Worm (Caenorhabditis elegans) whole organism, early embryonic: ENCODE data around the gene C11H1.9.
A peak's percentile ranks its signal among the peaks of the same experiment; 100 is the strongest.

Experiments
- B0310.2 ChIP-seq: sonication (generic microtip); optimal IDR thresholded peaks from 2 replicates; lab custom pipeline; 2016; ENCODE audit warnings: mild to moderate bottlenecking, missing genetic modification characterization, missing compliant biosample characterization
- F13C5.2 ChIP-seq: sonication (generic microtip); optimal IDR thresholded peaks from 2 replicates; lab custom pipeline; 2017; ENCODE audit warnings: mild to moderate bottlenecking, missing genetic modification characterization, inconsistent platforms, missing compliant biosample characterization
- aly-1 ChIP-seq: sonication (generic microtip); optimal IDR thresholded peaks from 2 replicates; lab custom pipeline; 2016; ENCODE audit warnings: missing genetic modification characterization, missing compliant biosample characterization
- ama-1 ChIP-seq: fragments of 150-350 bp; optimal IDR thresholded peaks from 2 replicates; lab custom pipeline; 2014
- ceh-13 ChIP-seq: fragments of 200-800 bp; sonication (Bioruptor generic); optimal IDR thresholded peaks from 2 replicates; lab custom pipeline; 2018; ENCODE audit warnings: mild to moderate bottlenecking, missing genetic modification characterization, missing compliant biosample characterization
- ceh-36 ChIP-seq: sonication (generic microtip); optimal IDR thresholded peaks from 2 replicates; lab custom pipeline; 2016; ENCODE audit warnings: missing genetic modification characterization, inconsistent platforms, missing compliant biosample characterization
- ets-7 ChIP-seq: sonication (generic microtip); optimal IDR thresholded peaks from 2 replicates; lab custom pipeline; 2016; ENCODE audit warnings: missing genotype, missing genetic modification characterization, missing compliant biosample characterization
- flt-1 ChIP-seq: fragments of 200-800 bp; sonication (Bioruptor generic); IDR thresholded peaks from 2 replicates; pipeline ENCODE4 v1.3.6; 2022; ENCODE audit warnings: missing genetic modification characterization, missing compliant biosample characterization
- hmbx-1 ChIP-seq: sonication (generic microtip); optimal IDR thresholded peaks from 2 replicates; lab custom pipeline; 2016; ENCODE audit warnings: mild to moderate bottlenecking, missing genetic modification characterization, missing compliant biosample characterization
- hmg-4 ChIP-seq: fragments of 200-800 bp; sonication (Bioruptor generic); optimal IDR thresholded peaks from 2 replicates; lab custom pipeline; 2018; ENCODE audit warnings: mild to moderate bottlenecking, missing genetic modification characterization, missing compliant biosample characterization
- hnd-1 ChIP-seq: sonication (generic microtip); optimal IDR thresholded peaks from 2 replicates; lab custom pipeline; 2016; ENCODE audit warnings: missing genetic modification characterization, missing compliant biosample characterization
- pes-1 ChIP-seq: fragments of 200-800 bp; sonication (Bioruptor generic); IDR thresholded peaks from 2 replicates; pipeline ENCODE4 v1.3.6; 2022; ENCODE audit warnings: missing genetic modification reagents, missing genetic modification characterization, missing compliant biosample characterization
- scrt-1 ChIP-seq: fragments of 200-800 bp; sonication (Bioruptor generic); IDR thresholded peaks from 2 replicates; pipeline ENCODE4 v1.3.6; 2022; ENCODE audit warnings: missing genetic modification characterization, missing compliant biosample characterization
- sea-1 ChIP-seq: fragments of 200-800 bp; sonication (Bioruptor generic); conservative IDR thresholded peaks from 2 replicates; pipeline ENCODE4 v1.3.6; 2022; ENCODE audit warnings: missing genetic modification characterization, missing compliant biosample characterization
- tbx-11 ChIP-seq: fragments of 200-800 bp; sonication (Bioruptor generic); IDR thresholded peaks from 2 replicates; pipeline ENCODE4 v1.3.6; 2022; ENCODE audit warnings: missing genetic modification characterization, missing compliant biosample characterization
- tbx-37 ChIP-seq: fragments of 200-800 bp; sonication (Bioruptor generic); conservative IDR thresholded peaks from 2 replicates; pipeline ENCODE4 v1.3.6; 2022; ENCODE audit warnings: missing genetic modification reagents, missing genetic modification characterization, missing compliant biosample characterization
- tra-4 ChIP-seq: sonication (generic microtip); optimal IDR thresholded peaks from 2 replicates; lab custom pipeline; 2017; ENCODE audit warnings: missing genetic modification characterization, missing compliant biosample characterization

The C11H1.9 gene

ce11 chrX:14307667-14308066 is 12.5 kb downstream of the C11H1.9 start, which contains the start of gene gphr-2:
gphr-2 (minus strand) TSS chrX:14307767.
- TF ChIP-seq tbx-37 = no peak
- no peak for TF ChIP-seq flt-1 (GFP tag; lab: Robert Waterston, UW)
- no peak for TF ChIP-seq tra-4
- TF ChIP-seq hmg-4 (GFP tag; lab: Kevin White, UChicago) = no peak

ce11 chrX:14303078-14303477 is 17.1 kb downstream of the C11H1.9 start, which contains the start of gene C11H1.5:
C11H1.5 (minus strand) TSS chrX:14303178.
- TF ChIP-seq tbx-11 = no peak
- TF ChIP-seq tra-4 = no peak
- TF ChIP-seq F13C5.2 = no peak
- no peak for TF ChIP-seq tbx-37
- no peak for TF ChIP-seq B0310.2 (tag; lab: Kevin White, UChicago)
- TF ChIP-seq scrt-1 = no peak
- no peak for TF ChIP-seq flt-1 (GFP tag; lab: Robert Waterston, UW)
- TF ChIP-seq ceh-36 (tag; lab: Kevin White, UChicago) = no peak
- no peak for TF ChIP-seq aly-1 (tag; lab: Kevin White, UChicago)
- TF ChIP-seq ama-1 (lab: Kevin White, UChicago) = no peak

- peak; percentile 75 for TF ChIP-seq hmg-4 (GFP tag; lab: Kevin White, UChicago)
- TF ChIP-seq pes-1 (GFP tag; lab: Robert Waterston, UW) = no peak
- TF ChIP-seq hnd-1 (tag; lab: Kevin White, UChicago) = no peak
These were observed 23.0 kb downstream of the C11H1.9 start for ce11 chrX:14297209-14297608.

ce11 chrX:14296559-14296958 is 23.6 kb downstream of the C11H1.9 start, which contains the start of gene madd-3:
madd-3 (minus strand) TSS chrX:14296659.
- no peak for TF ChIP-seq hmbx-1 (tag; lab: Kevin White, UChicago)
- no peak for TF ChIP-seq pes-1 (GFP tag; lab: Robert Waterston, UW)
- no peak for TF ChIP-seq tbx-11
- no peak for TF ChIP-seq flt-1 (GFP tag; lab: Robert Waterston, UW)

- TF ChIP-seq tbx-11 = no peak
- no peak for TF ChIP-seq F13C5.2
- no peak for TF ChIP-seq tra-4
- no peak for TF ChIP-seq hnd-1 (tag; lab: Kevin White, UChicago)
- no peak for TF ChIP-seq pes-1 (GFP tag; lab: Robert Waterston, UW)
- TF ChIP-seq ceh-13 (GFP tag; lab: Kevin White, UChicago) = no peak
- TF ChIP-seq flt-1 (GFP tag; lab: Robert Waterston, UW) = no peak
- TF ChIP-seq ceh-36 (tag; lab: Kevin White, UChicago) = no peak
- no peak for TF ChIP-seq aly-1 (tag; lab: Kevin White, UChicago)
- TF ChIP-seq ets-7 (tag; lab: Kevin White, UChicago) = no peak
- no peak for TF ChIP-seq hmg-4 (GFP tag; lab: Kevin White, UChicago)
- TF ChIP-seq B0310.2 (tag; lab: Kevin White, UChicago) = no peak
- no peak for TF ChIP-seq tbx-37
- no peak for TF ChIP-seq hmbx-1 (tag; lab: Kevin White, UChicago)
- TF ChIP-seq scrt-1 = no peak
- TF ChIP-seq sea-1 (GFP tag; lab: Robert Waterston, UW) = no peak
- TF ChIP-seq ama-1 (lab: Kevin White, UChicago) = no peak
These were observed 27.6 kb downstream of the C11H1.9 start for ce11 chrX:14292632-14293031.

- no peak for TF ChIP-seq hnd-1 (tag; lab: Kevin White, UChicago)
- TF ChIP-seq tbx-37 = no peak
- no peak for TF ChIP-seq ceh-13 (GFP tag; lab: Kevin White, UChicago)
- TF ChIP-seq ama-1 (lab: Kevin White, UChicago) = no peak
- no peak for TF ChIP-seq hmg-4 (GFP tag; lab: Kevin White, UChicago)
- no peak for TF ChIP-seq hmbx-1 (tag; lab: Kevin White, UChicago)
- no peak for TF ChIP-seq aly-1 (tag; lab: Kevin White, UChicago)
- TF ChIP-seq ceh-36 (tag; lab: Kevin White, UChicago) = no peak
- TF ChIP-seq ets-7 (tag; lab: Kevin White, UChicago) = no peak
- TF ChIP-seq sea-1 (GFP tag; lab: Robert Waterston, UW) = no peak
- TF ChIP-seq B0310.2 (tag; lab: Kevin White, UChicago) = no peak
- no peak for TF ChIP-seq tbx-11
- no peak for TF ChIP-seq pes-1 (GFP tag; lab: Robert Waterston, UW)
- no peak for TF ChIP-seq tra-4
- TF ChIP-seq flt-1 (GFP tag; lab: Robert Waterston, UW) = no peak
- no peak for TF ChIP-seq scrt-1
- no peak for TF ChIP-seq F13C5.2
These were observed 30.2 kb downstream of the C11H1.9 start for ce11 chrX:14289993-14290392.

ce11 chrX:14287888-14288287 is 32.3 kb downstream of the C11H1.9 start:
- TF ChIP-seq ets-7 (tag; lab: Kevin White, UChicago) (no peak), ama-1 (lab: Kevin White, UChicago) (no peak), tra-4 (no peak), B0310.2 (tag; lab: Kevin White, UChicago) (no peak), scrt-1 (no peak), F13C5.2 (no peak), ceh-13 (GFP tag; lab: Kevin White, UChicago) (no peak)

ce11 chrX:14281526-14281925 is 38.7 kb downstream of the C11H1.9 start, which contains the start of gene E02H4.2:
E02H4.2 (minus strand) TSS chrX:14281626.
- TF ChIP-seq aly-1 (tag; lab: Kevin White, UChicago) (no peak), ceh-13 (GFP tag; lab: Kevin White, UChicago) (no peak), pes-1 (GFP tag; lab: Robert Waterston, UW) (no peak), scrt-1 (no peak), tbx-37 (no peak), flt-1 (GFP tag; lab: Robert Waterston, UW) (no peak), sea-1 (GFP tag; lab: Robert Waterston, UW) (no peak), hnd-1 (tag; lab: Kevin White, UChicago) (no peak), ets-7 (tag; lab: Kevin White, UChicago) (no peak), ama-1 (lab: Kevin White, UChicago) (no peak), hmg-4 (GFP tag; lab: Kevin White, UChicago) (no peak), ceh-36 (tag; lab: Kevin White, UChicago) (no peak)
